Fruit fly (Drosophila melanogaster) whole organism, embryonic: Measurements from ENCODE around the gene toe.

Experiments used
- Awh ChIP-seq: fragments of 200-800 bp; sonication (Bioruptor generic); IDR thresholded peaks from 2 replicates; pipeline ENCODE4, ENCODE4 v1.3.6; 2022; ENCODE audit warnings: missing biosample characterization, missing genetic modification characterization
- Bgb ChIP-seq: fragments of 200-800 bp; sonication (Bioruptor generic); IDR thresholded peaks from 2 replicates; pipeline ENCODE4 v1.3.6; 2022; ENCODE audit warnings: missing biosample characterization, missing genetic modification characterization; ENCODE audit not compliant: partially characterized antibody
- BtbVII ChIP-seq: fragments of 200-800 bp; sonication (Bioruptor generic); optimal IDR thresholded peaks from 3 replicates; lab custom pipeline; 2017; ENCODE audit warnings: missing biosample characterization, mild to moderate bottlenecking, missing genetic modification characterization
- CG10366 ChIP-seq: fragments of 200-800 bp; sonication (Bioruptor generic); IDR thresholded peaks from 2 replicates; pipeline ENCODE4 v1.3.6; 2022; ENCODE audit warnings: missing biosample characterization, missing genetic modification characterization
- CG10979 ChIP-seq: fragments of 200-800 bp; sonication (Bioruptor generic); optimal IDR thresholded peaks from 2 replicates; lab custom pipeline; 2018; ENCODE audit warnings: missing biosample characterization, mild to moderate bottlenecking, missing genetic modification characterization, moderate library complexity
- CG12155 ChIP-seq: fragments of 200-800 bp; sonication (Bioruptor generic); optimal IDR thresholded peaks from 3 replicates; lab custom pipeline; 2016; ENCODE audit warnings: missing biosample characterization, missing genetic modification characterization
- CG12219 ChIP-seq: fragments of 200-800 bp; sonication (Bioruptor generic); optimal IDR thresholded peaks from 3 replicates; lab custom pipeline; 2018; ENCODE audit warnings: missing biosample characterization, mild to moderate bottlenecking, missing genetic modification characterization
- CG12769 ChIP-seq: fragments of 200-800 bp; sonication (Bioruptor generic); optimal IDR thresholded peaks from 2 replicates; lab custom pipeline; 2019; ENCODE audit warnings: missing biosample characterization, mild to moderate bottlenecking, missing genetic modification characterization, moderate library complexity
- CG15269 ChIP-seq: fragments of 200-800 bp; sonication (Bioruptor generic); optimal IDR thresholded peaks from 2 replicates; lab custom pipeline; 2018; ENCODE audit warnings: missing biosample characterization, mild to moderate bottlenecking, missing genetic modification characterization, moderate library complexity
- CG16779 ChIP-seq: fragments of 200-800 bp; sonication (Bioruptor generic); IDR thresholded peaks from 2 replicates; pipeline ENCODE4 v1.3.6; 2022; ENCODE audit warnings: missing biosample characterization, missing genetic modification characterization
- CG18599 ChIP-seq: fragments of 200-800 bp; sonication (Bioruptor generic); optimal IDR thresholded peaks from 3 replicates; lab custom pipeline; 2017; ENCODE audit warnings: missing biosample characterization, missing genetic modification characterization, mild to moderate bottlenecking, moderate library complexity, missing genetic modification reagents
- CG18764 ChIP-seq: fragments of 200-800 bp; sonication (Bioruptor generic); optimal IDR thresholded peaks from 3 replicates; lab custom pipeline; 2016; ENCODE audit warnings: missing biosample characterization, missing genetic modification characterization
- CG2120 ChIP-seq: fragments of 200-800 bp; sonication (Bioruptor generic); optimal IDR thresholded peaks from 3 replicates; lab custom pipeline; 2016; ENCODE audit warnings: missing biosample characterization, missing genetic modification characterization
- CG2678 ChIP-seq: fragments of 200-800 bp; sonication (Bioruptor generic); optimal IDR thresholded peaks from 3 replicates; lab custom pipeline; 2019; ENCODE audit warnings: missing biosample characterization, mild to moderate bottlenecking, missing genetic modification characterization, moderate library complexity
- CG3281 ChIP-seq: fragments of 200-800 bp; sonication (Bioruptor generic); optimal IDR thresholded peaks from 3 replicates; lab custom pipeline; 2017; ENCODE audit warnings: missing biosample characterization, mild to moderate bottlenecking, missing genetic modification characterization
- CG33557 ChIP-seq: fragments of 200-800 bp; sonication (Bioruptor generic); optimal IDR thresholded peaks from 2 replicates; lab custom pipeline; 2019; ENCODE audit warnings: missing biosample characterization, mild to moderate bottlenecking, missing genetic modification characterization, moderate library complexity
- CG34376 ChIP-seq: fragments of 200-800 bp; sonication (Bioruptor generic); optimal IDR thresholded peaks from 2 replicates; lab custom pipeline; 2018; ENCODE audit warnings: missing biosample characterization, mild to moderate bottlenecking, missing genetic modification characterization
- CG34422 ChIP-seq: fragments of 200-800 bp; sonication (Bioruptor generic); IDR thresholded peaks from 3 replicates; pipeline ENCODE4 v1.3.6; 2022; ENCODE audit warnings: missing biosample characterization, missing genetic modification characterization
- CG3847 ChIP-seq: fragments of 200-800 bp; sonication (Bioruptor generic); IDR thresholded peaks from 2 replicates; pipeline ENCODE4 v1.3.6; 2022; ENCODE audit warnings: missing biosample characterization, missing genetic modification characterization
- CG43689 ChIP-seq: fragments of 200-800 bp; sonication (Bioruptor generic); IDR thresholded peaks from 2 replicates; pipeline ENCODE4 v1.3.6; 2022; ENCODE audit warnings: missing biosample characterization, missing genetic modification characterization
- CG7556 ChIP-seq: fragments of 200-800 bp; sonication (Bioruptor generic); optimal IDR thresholded peaks from 2 replicates; lab custom pipeline; 2017; ENCODE audit warnings: missing biosample characterization, mild to moderate bottlenecking, missing genetic modification characterization
- CG7839 ChIP-seq: fragments of 200-800 bp; sonication (Bioruptor generic); optimal IDR thresholded peaks from 3 replicates; lab custom pipeline; 2018; ENCODE audit warnings: missing biosample characterization, mild to moderate bottlenecking, missing genetic modification characterization, moderate library complexity
- CG9817 ChIP-seq: fragments of 200-800 bp; sonication (Bioruptor generic); optimal IDR thresholded peaks from 2 replicates; lab custom pipeline; 2018; ENCODE audit warnings: missing biosample characterization, mild to moderate bottlenecking, missing genetic modification characterization, moderate library complexity
- HHEX ChIP-seq: fragments of 200-800 bp; sonication (Bioruptor generic); optimal IDR thresholded peaks from 3 replicates; lab custom pipeline; 2017; ENCODE audit warnings: missing biosample characterization, mild to moderate bottlenecking, missing genetic modification characterization, missing genetic modification reagents
- HLH3B ChIP-seq: fragments of 200-800 bp; sonication (Bioruptor generic); IDR thresholded peaks from 2 replicates; pipeline ENCODE4 v1.3.6; 2022; ENCODE audit warnings: missing biosample characterization, missing genetic modification characterization
- Jarid2 ChIP-seq: fragments of 200-800 bp; sonication (Bioruptor generic); optimal IDR thresholded peaks from 3 replicates; lab custom pipeline; 2017; ENCODE audit warnings: mild to moderate bottlenecking, missing biosample characterization, missing genetic modification reagents, missing genetic modification characterization
- MTF-1 ChIP-seq: fragments of 200-800 bp; sonication (Bioruptor generic); optimal IDR thresholded peaks from 2 replicates; lab custom pipeline; 2018; ENCODE audit warnings: missing biosample characterization, mild to moderate bottlenecking, missing genetic modification characterization, borderline replicate concordance
- Meics ChIP-seq: fragments of 200-800 bp; sonication (Bioruptor generic); optimal IDR thresholded peaks from 2 replicates; lab custom pipeline; 2017; ENCODE audit warnings: missing biosample characterization, mild to moderate bottlenecking, missing genetic modification characterization
- Oaz ChIP-seq: fragments of 200-800 bp; sonication (Bioruptor generic); IDR thresholded peaks from 2 replicates; pipeline ENCODE4 v1.3.6; 2022; ENCODE audit warnings: missing biosample characterization, missing genetic modification characterization
- Oli ChIP-seq: fragments of 200-800 bp; sonication (Bioruptor generic); optimal IDR thresholded peaks from 2 replicates; lab custom pipeline; 2018; ENCODE audit warnings: missing biosample characterization, mild to moderate bottlenecking, missing genetic modification characterization, moderate library complexity
- Opbp ChIP-seq: fragments of 200-800 bp; sonication (Bioruptor generic); IDR thresholded peaks from 3 replicates; pipeline ENCODE4 v1.3.6; 2022; ENCODE audit warnings: missing biosample characterization, missing genetic modification characterization; ENCODE audit not compliant: partially characterized antibody
- Pdp1 ChIP-seq, 2 experiments: fragments of 200-800 bp; sonication (Bioruptor generic); optimal IDR thresholded peaks; 3 replicates each; lab custom pipeline; 2016; ENCODE audit warnings: missing biosample characterization in 2 of 2, missing genetic modification characterization in 2 of 2, mild to moderate bottlenecking in 1 of 2, moderate library complexity in 1 of 2
- TFAM ChIP-seq: fragments of 200-800 bp; sonication (Bioruptor generic); optimal IDR thresholded peaks from 2 replicates; lab custom pipeline; 2017; ENCODE audit warnings: missing biosample characterization, missing genetic modification characterization, inconsistent platforms
- ab ChIP-seq: fragments of 200-800 bp; sonication (Bioruptor generic); optimal IDR thresholded peaks from 2 replicates; lab custom pipeline; 2016; ENCODE audit warnings: missing biosample characterization, missing genetic modification characterization
- amos ChIP-seq: fragments of 200-800 bp; sonication (Bioruptor generic); IDR thresholded peaks from 2 replicates; pipeline ENCODE4 v1.3.6; 2022; ENCODE audit warnings: missing biosample characterization, missing genetic modification characterization; ENCODE audit not compliant: partially characterized antibody
- ash1 ChIP-seq: fragments of 200-800 bp; sonication (Bioruptor generic); optimal IDR thresholded peaks from 2 replicates; lab custom pipeline; 2018; ENCODE audit warnings: missing biosample characterization, mild to moderate bottlenecking, missing genetic modification characterization
- chif ChIP-seq, 2 experiments: fragments of 200-800 bp; sonication (Bioruptor generic); optimal IDR thresholded peaks; 3 replicates each; lab custom pipeline; 2016; ENCODE audit warnings: missing biosample characterization in 2 of 2, missing genetic modification characterization in 2 of 2
- chm ChIP-seq: fragments of 200-800 bp; sonication (Bioruptor generic); IDR thresholded peaks from 2 replicates; pipeline ENCODE4 v1.3.6; 2022; ENCODE audit warnings: missing biosample characterization, missing genetic modification characterization
- fd64A ChIP-seq: fragments of 200-800 bp; sonication (Bioruptor generic); optimal IDR thresholded peaks from 3 replicates; lab custom pipeline; 2018; ENCODE audit warnings: missing biosample characterization, mild to moderate bottlenecking, missing genetic modification characterization
- gro ChIP-seq: fragments of 200-800 bp; sonication (Bioruptor generic); optimal IDR thresholded peaks from 2 replicates; lab custom pipeline; 2016; ENCODE audit warnings: missing biosample characterization, missing genetic modification characterization
- h ChIP-seq: fragments of >200 bp; optimal IDR thresholded peaks from 2 replicates; lab custom pipeline; 2017
- kah ChIP-seq: fragments of 200-800 bp; sonication (Bioruptor generic); optimal IDR thresholded peaks from 2 replicates; lab custom pipeline; 2018; ENCODE audit warnings: missing biosample characterization, mild to moderate bottlenecking, missing genetic modification characterization
- nom ChIP-seq: fragments of 200-800 bp; sonication (Bioruptor generic); optimal IDR thresholded peaks from 2 replicates; lab custom pipeline; 2017; ENCODE audit warnings: missing biosample characterization, missing genetic modification characterization, mild to moderate bottlenecking, moderate library complexity, missing genetic modification reagents
- schlank ChIP-seq: fragments of 200-800 bp; sonication (Bioruptor generic); optimal IDR thresholded peaks from 2 replicates; lab custom pipeline; 2018; ENCODE audit warnings: missing biosample characterization, mild to moderate bottlenecking, missing genetic modification characterization
- so ChIP-seq: fragments of 200-800 bp; sonication (Bioruptor generic); IDR thresholded peaks from 3 replicates; pipeline ENCODE4 v1.3.6; 2022; ENCODE audit warnings: missing biosample characterization, missing genetic modification characterization
- ttk ChIP-seq: fragments of 200-800 bp; sonication (Bioruptor generic); IDR thresholded peaks from 2 replicates; pipeline ENCODE4 v2.1.2; 2022; ENCODE audit warnings: missing biosample characterization, missing genetic modification characterization
- vvl ChIP-seq: fragments of 200-800 bp; sonication (Bioruptor generic); IDR thresholded peaks from 2 replicates; pipeline ENCODE4 v1.3.6; 2022; ENCODE audit warnings: missing biosample characterization, missing genetic modification characterization

Gene toe

dm6 chr3L:12408513-12409320 is 23.8 kb downstream of the toe start (continued):
- TF ChIP-seq chm (peak; percentile 47; the same call in 1 of the 2 replicates), nom (peak; percentile 100), Opbp (GFP tag; lab: Robert Waterston, UW) (peak; percentile 32; the same call in 1 of the 3 replicates), BtbVII (GFP tag; lab: Kevin White, UChicago) (peak; percentile 71), CG18599 (GFP tag; lab: Kevin White, UChicago) (peak; percentile 62), schlank (tag; lab: Kevin White, UChicago) (peak; percentile 40), CG3281 (GFP tag; lab: Kevin White, UChicago) (peak; percentile 60), Awh (GFP tag; lab: Robert Waterston, UW) (peak; percentile 68), HHEX (peak; percentile 35), Jarid2 (GFP tag; lab: Kevin White, UChicago) (peak; percentile 91), CG12219 (GFP tag; lab: Kevin White, UChicago) (peak; percentile 45), Oaz (GFP tag; lab: Robert Waterston, UW) (0 out of 2 replicates have a peak, but pooled peaks have one; percentile 7), CG16779 (GFP tag; lab: Robert Waterston, UW) (no peak), ttk (peak; percentile 95), MTF-1 (GFP tag; lab: Kevin White, UChicago) (peak; percentile 32), CG33557 (GFP tag; lab: Kevin White, UChicago) (no peak), CG2678 (tag; lab: Kevin White, UChicago) (peak; percentile 61), CG12155 (peak; percentile 16), CG34376 (peak; percentile 88), fd64A (GFP tag; lab: Kevin White, UChicago) (no peak), CG3847 (GFP tag; lab: Robert Waterston, UW) (0 out of 2 replicates have a peak, but pooled peaks have one; percentile 15), CG10366 (peak; percentile 47; the same call in 1 of the 2 replicates), TFAM (no peak), Oli (tag; lab: Kevin White, UChicago) (no peak), Bgb (GFP tag; lab: Robert Waterston, UW) (peak; percentile 58; the same call in 1 of the 2 replicates), CG7839 (tag; lab: Kevin White, UChicago) (peak; percentile 9), CG34422 (GFP tag; lab: Robert Waterston, UW) (peak; percentile 51; the same call in 1 of the 3 replicates), CG7556 (GFP tag; lab: Kevin White, UChicago) (peak; percentile 36), HLH3B (GFP tag; lab: Robert Waterston, UW) (peak; percentile 21; the same call in 1 of the 2 replicates), CG2120 (GFP tag; lab: Kevin White, UChicago) (peak; percentile 74), gro (GFP tag; lab: Kevin White, UChicago) (peak; percentile 63), vvl (GFP tag; lab: Robert Waterston, UW) (peak; percentile 64), CG18764 (GFP tag; lab: Kevin White, UChicago) (no peak), Meics (GFP tag; lab: Kevin White, UChicago) (peak; percentile 59), so (peak; percentile 44; the same call in 1 of the 3 replicates), ash1 (peak; percentile 5), CG15269 (tag; lab: Kevin White, UChicago) (peak; percentile 44), kah (GFP tag; lab: Kevin White, UChicago) (peak; percentile 18), CG9817 (tag; lab: Kevin White, UChicago) (no peak), CG12769 (peak; percentile 92), h (lab: Kevin White, UChicago) (no peak), ab (no peak), Pdp1 (GFP tag; optimal IDR thresholded peaks at IDR 0.05; lab: Kevin White, UChicago) (peak in 1 of 2 experiments; percentile 99), CG43689 (GFP tag; lab: Robert Waterston, UW) (0 out of 2 replicates have a peak, but pooled peaks have one; percentile 7), CG10979 (tag; lab: Kevin White, UChicago) (no peak), chif (GFP tag; optimal IDR thresholded peaks at IDR 0.05; lab: Kevin White, UChicago) (no peak), amos (GFP tag; lab: Robert Waterston, UW) (peak; percentile 54; the same call in 1 of the 2 replicates)
